Fruit fly (Drosophila melanogaster): ENCODE data around the gene Saf6.
A peak's percentile ranks its signal among the peaks of the same experiment; 100 is the strongest.

Gene Saf6

DNA sequence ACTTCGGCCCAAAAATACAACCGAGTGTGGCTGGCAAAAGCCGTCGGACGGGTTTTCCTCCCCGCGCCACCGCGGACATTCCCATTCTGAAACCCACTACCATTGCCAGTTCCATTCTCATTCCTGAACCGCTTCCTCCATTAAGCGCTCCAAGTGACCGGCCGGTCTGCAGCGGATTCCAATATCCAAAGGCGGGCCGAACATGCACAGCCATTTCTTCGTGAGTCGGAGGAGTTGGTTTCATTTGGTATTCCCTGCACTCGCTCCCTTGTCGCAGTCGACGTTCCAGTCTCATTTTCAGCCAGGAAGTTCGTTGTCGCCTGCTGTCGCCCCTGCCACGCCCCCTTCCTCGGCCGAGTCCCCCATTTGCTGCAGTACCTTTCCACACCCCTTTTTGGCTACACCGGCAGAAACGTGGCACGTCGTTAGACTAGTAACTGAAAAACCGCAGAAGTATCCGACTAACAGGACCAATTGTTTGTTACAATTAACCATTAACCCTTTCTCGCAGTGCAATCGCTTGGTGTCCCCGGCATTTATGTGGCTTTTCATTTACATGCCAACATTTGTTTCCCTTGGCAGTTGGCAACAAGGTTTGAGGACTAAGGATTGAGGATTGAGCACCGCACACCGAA lies 32.4 kb upstream of the Saf6 start (continued):
- TF ChIP-seq CG4360 (GFP tag; IDR thresholded peaks at IDR 0.05), result no peak
- TF ChIP-seq Blimp-1 (GFP tag; optimal IDR thresholded peaks at IDR 0.05), result no peak
- TF ChIP-seq sr (GFP tag; IDR thresholded peaks at IDR 0.05), result no peak
- no peak for TF ChIP-seq Aef1 (GFP tag; IDR thresholded peaks at IDR 0.05)
- no peak for TF ChIP-seq Awh (GFP tag; IDR thresholded peaks at IDR 0.05)
- no peak for TF ChIP-seq inv (GFP tag; IDR thresholded peaks at IDR 0.05; ENCODE audit: partially characterized antibody)
- TF ChIP-seq HHEX (GFP tag; optimal IDR thresholded peaks at IDR 0.05), result no peak
- no peak for TF ChIP-seq CG32767 (GFP tag; IDR thresholded peaks at IDR 0.05)
- no peak for TF ChIP-seq CG11560 (tag; IDR thresholded peaks at IDR 0.05)
- TF ChIP-seq NK7.1 (GFP tag; optimal IDR thresholded peaks at IDR 0.05), result no peak
- no peak for TF ChIP-seq shn (GFP tag; optimal IDR thresholded peaks at IDR 0.05)
- TF ChIP-seq Hsf (GFP tag; optimal IDR thresholded peaks at IDR 0.05), result no peak
- no peak for TF ChIP-seq amos (GFP tag; IDR thresholded peaks at IDR 0.05; ENCODE audit: partially characterized antibody)
- TF ChIP-seq Dfd (GFP tag; optimal IDR thresholded peaks at IDR 0.05), result no peak
- no peak for TF ChIP-seq Hmr (GFP tag; optimal IDR thresholded peaks at IDR 0.05)
- no peak for TF ChIP-seq NC2β (GFP tag; optimal IDR thresholded peaks at IDR 0.05)
- TF ChIP-seq sim (GFP tag; IDR thresholded peaks at IDR 0.05), result no peak
- no peak for TF ChIP-seq emc (GFP tag; optimal IDR thresholded peaks at IDR 0.05)
- no peak for TF ChIP-seq CG13424 (tag; optimal IDR thresholded peaks at IDR 0.05)
- no peak for TF ChIP-seq chm (GFP tag; IDR thresholded peaks at IDR 0.05)
- no peak for TF ChIP-seq H2.0 (GFP tag; IDR thresholded peaks at IDR 0.05)
- TF ChIP-seq so (GFP tag; IDR thresholded peaks at IDR 0.05), result no peak
- TF ChIP-seq TFAM (GFP tag; optimal IDR thresholded peaks at IDR 0.05), result no peak
- no peak for TF ChIP-seq CG13123 (GFP tag; optimal IDR thresholded peaks at IDR 0.05)
- peak; percentile 27 for TF ChIP-seq zf30C (GFP tag; optimal IDR thresholded peaks at IDR 0.05)
- TF ChIP-seq sens (GFP tag), result peak; percentile 22
- TF ChIP-seq fd3F (GFP tag; optimal IDR thresholded peaks at IDR 0.05), result no peak
- no peak for TF ChIP-seq CG1024 (GFP tag; IDR thresholded peaks at IDR 0.05)
- no peak for TF ChIP-seq abd-A (tag; optimal IDR thresholded peaks at IDR 0.05)
- peak; percentile 43 for TF ChIP-seq Med (GFP tag)
- no peak for TF ChIP-seq nerfin-1 (tag; optimal IDR thresholded peaks at IDR 0.05)
- TF ChIP-seq slbo (GFP tag; IDR thresholded peaks at IDR 0.05), result no peak
- no peak for TF ChIP-seq Optix (GFP tag; IDR thresholded peaks at IDR 0.05)
- no peak for TF ChIP-seq ERR (GFP tag; optimal IDR thresholded peaks at IDR 0.05)
- TF ChIP-seq ase (GFP tag; IDR thresholded peaks at IDR 0.05), result no peak
- TF ChIP-seq fd96Cb (tag; optimal IDR thresholded peaks at IDR 0.05), result no peak
- TF ChIP-seq crol (GFP tag; IDR thresholded peaks at IDR 0.05), result peak; percentile 40; the same call in 1 of the 2 replicates
- no peak for TF ChIP-seq chif (GFP tag; optimal IDR thresholded peaks at IDR 0.05)
- no peak for TF ChIP-seq ash1 (GFP tag; optimal IDR thresholded peaks at IDR 0.05)
- no peak for TF ChIP-seq fd64A (GFP tag; optimal IDR thresholded peaks at IDR 0.05)
- no peak for TF ChIP-seq fru (optimal IDR thresholded peaks at IDR 0.05)

dm6 chr2L:847189-847987 lies 31.6 kb upstream of the Saf6 start:
- TF ChIP-seq CG9437 (GFP tag; optimal IDR thresholded peaks at IDR 0.05) (peak; percentile 32), CG7839 (tag; optimal IDR thresholded peaks at IDR 0.05) (peak; percentile 12), Meics (GFP tag; optimal IDR thresholded peaks at IDR 0.05) (peak; percentile 21), Sox100B (GFP tag; optimal IDR thresholded peaks at IDR 0.05) (peak; percentile 47), dysf (GFP tag; IDR thresholded peaks at IDR 0.05) (no peak), CG3281 (GFP tag; optimal IDR thresholded peaks at IDR 0.05) (peak; percentile 13), Hr78 (GFP tag; optimal IDR thresholded peaks at IDR 0.05) (peak in 1 of 2 experiments; percentile 75), Scr (GFP tag; IDR thresholded peaks at IDR 0.05; ENCODE audit: partially characterized antibody) (no peak), CG17359 (tag; optimal IDR thresholded peaks at IDR 0.05) (peak; percentile 8), CG17361 (GFP tag; IDR thresholded peaks at IDR 0.05) (peak; percentile 68; the same call in 2 of the 3 replicates), CG31441 (GFP tag; IDR thresholded peaks at IDR 0.05) (peak; percentile 42; the same call in 1 of the 2 replicates)
